Fruit fly (Drosophila melanogaster): ENCODE results near the gene CG32655.

The CG32655 gene

DNA sequence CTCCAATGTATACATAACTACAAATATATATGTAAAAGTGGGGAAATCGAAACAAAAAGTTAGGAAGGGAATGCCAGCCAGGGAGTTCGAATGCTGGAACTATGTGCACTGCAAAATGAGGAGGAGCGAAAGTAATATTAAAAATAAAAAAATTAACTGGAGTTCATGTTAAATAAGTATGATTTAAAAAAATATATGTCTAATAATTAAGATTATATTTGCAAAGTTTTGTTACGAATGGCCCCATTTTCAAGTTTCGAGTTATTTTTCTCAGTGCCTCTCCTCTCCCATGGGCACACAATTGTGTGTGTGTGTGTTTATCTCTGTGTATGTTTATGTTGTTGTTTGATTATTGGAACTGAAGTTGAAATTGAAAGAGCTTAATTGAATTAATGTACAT lies 6.7 kb upstream of the CG32655 start (continued):
- TF ChIP-seq gt (GFP tag; IDR thresholded peaks at IDR 0.05) (no peak), chinmo (GFP tag; IDR thresholded peaks at IDR 0.05; ENCODE audit: partially characterized antibody) (no peak), CG13624 (GFP tag; optimal IDR thresholded peaks at IDR 0.05) (no peak), HLH3B (GFP tag; IDR thresholded peaks at IDR 0.05) (peak; percentile 79), kay (GFP tag; optimal IDR thresholded peaks at IDR 0.05) (no peak), sug (tag; optimal IDR thresholded peaks at IDR 0.05) (no peak), zf30C (GFP tag; optimal IDR thresholded peaks at IDR 0.05) (no peak), MTF-1 (GFP tag; optimal IDR thresholded peaks at IDR 0.05; ENCODE audit: borderline replicate concordance) (no peak), ssp (GFP tag; IDR thresholded peaks at IDR 0.05) (peak; percentile 46), odd (GFP tag; optimal IDR thresholded peaks at IDR 0.05) (no peak), CG10543 (GFP tag; optimal IDR thresholded peaks at IDR 0.05) (no peak), CG32532 (GFP tag; IDR thresholded peaks at IDR 0.05) (no peak), onecut (GFP tag; IDR thresholded peaks at IDR 0.05) (no peak), nom (GFP tag; optimal IDR thresholded peaks at IDR 0.05) (no peak), CG14441 (GFP tag; IDR thresholded peaks at IDR 0.05) (0 out of 2 replicates have a peak, but pooled peaks have one; percentile 20), Hey (tag; optimal IDR thresholded peaks at IDR 0.05) (no peak), dm (GFP tag; optimal IDR thresholded peaks at IDR 0.05) (no peak), wek (GFP tag; optimal IDR thresholded peaks at IDR 0.05) (no peak), Xbp1 (GFP tag; optimal IDR thresholded peaks at IDR 0.05) (peak; percentile 59), Awh (GFP tag; IDR thresholded peaks at IDR 0.05) (peak; percentile 63; the same call in 1 of the 2 replicates), CG17328 (GFP tag; IDR thresholded peaks at IDR 0.05) (peak; percentile 78), tio (GFP tag; optimal IDR thresholded peaks at IDR 0.05) (peak; percentile 42), Dp (GFP tag; optimal IDR thresholded peaks at IDR 0.05) (no peak), ase (GFP tag; IDR thresholded peaks at IDR 0.05) (peak; percentile 51; the same call in 1 of the 3 replicates), Mrtf (GFP tag; IDR thresholded peaks at IDR 0.05) (no peak), CG4404 (GFP tag; IDR thresholded peaks at IDR 0.05) (0 out of 2 replicates have a peak, but pooled peaks have one; percentile 28), Dad (GFP tag; optimal IDR thresholded peaks at IDR 0.05) (no peak), dan (GFP tag; IDR thresholded peaks at IDR 0.05) (no peak), ERR (GFP tag; optimal IDR thresholded peaks at IDR 0.05) (no peak), CG11247 (GFP tag; IDR thresholded peaks at IDR 0.05) (no peak), luna (GFP tag; optimal IDR thresholded peaks at IDR 0.05) (no peak), HLH4C (GFP tag; IDR thresholded peaks at IDR 0.05; ENCODE audit: partially characterized antibody) (no peak), twi (tag; optimal IDR thresholded peaks at IDR 0.05) (peak; percentile 17), H15 (GFP tag; IDR thresholded peaks at IDR 0.05) (peak; percentile 64; the same call in 2 of the 3 replicates), wor (GFP tag; IDR thresholded peaks at IDR 0.05) (peak; percentile 55; the same call in 1 of the 2 replicates), vfl (GFP tag; optimal IDR thresholded peaks at IDR 0.05) (no peak), gro (GFP tag; optimal IDR thresholded peaks at IDR 0.05) (no peak), zen (tag; optimal IDR thresholded peaks at IDR 0.05) (peak; percentile 37), Stat92E (GFP tag; optimal IDR thresholded peaks at IDR 0.05) (peak in 1 of 3 experiments; percentile 20), ems (GFP tag; optimal IDR thresholded peaks at IDR 0.05) (no peak), fd96Cb (tag; optimal IDR thresholded peaks at IDR 0.05) (peak; percentile 75), CG9609 (GFP tag; optimal IDR thresholded peaks at IDR 0.05) (no peak), jing (GFP tag; optimal IDR thresholded peaks at IDR 0.05) (peak; percentile 28), CG14050 (GFP tag; IDR thresholded peaks at IDR 0.05) (no peak), Rfx (GFP tag; IDR thresholded peaks at IDR 0.05) (no peak), CG14014 (GFP tag; IDR thresholded peaks at IDR 0.05) (no peak), lov (optimal IDR thresholded peaks at IDR 0.05) (no peak), lov (GFP tag; IDR thresholded peaks at IDR 0.05) (no peak), dati (GFP tag; IDR thresholded peaks at IDR 0.05) (no peak), ftz-f1 (GFP tag; optimal IDR thresholded peaks at IDR 0.05) (no peak), p53 (GFP tag; optimal IDR thresholded peaks at IDR 0.05) (no peak), trh (GFP tag; optimal IDR thresholded peaks at IDR 0.05) (peak; percentile 9)

Data from whole organism, embryonic.